Fruit fly (Drosophila melanogaster): ENCODE measurements around the gene CG18404.

The CG18404 gene

dm6 chr3R:30258298-30258990 lies 5.5 kb downstream of the CG18404 start (continued):
- peak; percentile 69 for TF ChIP-seq CG9139 (GFP tag; optimal IDR thresholded peaks at IDR 0.05)
- TF ChIP-seq CG7368 (GFP tag; optimal IDR thresholded peaks at IDR 0.05), result peak; percentile 86
- peak; percentile 52 for TF ChIP-seq net (GFP tag; optimal IDR thresholded peaks at IDR 0.05)
- peak; percentile 61 for TF ChIP-seq fd85E (GFP tag; optimal IDR thresholded peaks at IDR 0.05)
- TF ChIP-seq CG32006 (GFP tag; optimal IDR thresholded peaks at IDR 0.05), result peak; percentile 65
- TF ChIP-seq OdsH (GFP tag; optimal IDR thresholded peaks at IDR 0.05), result peak; percentile 84
- peak; percentile 59 for TF ChIP-seq CG11762 (GFP tag; optimal IDR thresholded peaks at IDR 0.05; ENCODE audit: insufficient read depth)
- TF ChIP-seq CG4318 (GFP tag; optimal IDR thresholded peaks at IDR 0.05), result peak; percentile 55
- peak; percentile 36; the same call in 1 of the 2 replicates for TF ChIP-seq Gug (GFP tag; IDR thresholded peaks at IDR 0.05)
- TF ChIP-seq CG8632 (GFP tag; optimal IDR thresholded peaks at IDR 0.05), result peak; percentile 87
- TF ChIP-seq CG8119 (GFP tag; IDR thresholded peaks at IDR 0.05), result peak; percentile 79
- peak; percentile 94 for TF ChIP-seq CG3032 (tag; optimal IDR thresholded peaks at IDR 0.05)
- peak; percentile 85 for TF ChIP-seq pdm3 (GFP tag; optimal IDR thresholded peaks at IDR 0.05)
- peak; percentile 80 for TF ChIP-seq CG8319 (GFP tag; optimal IDR thresholded peaks at IDR 0.05)
- TF ChIP-seq fd59A (GFP tag; optimal IDR thresholded peaks at IDR 0.05), result peak; percentile 82
- peak; percentile 20 for TF ChIP-seq Eip93F (GFP tag; optimal IDR thresholded peaks at IDR 0.05)
- TF ChIP-seq lz (GFP tag; optimal IDR thresholded peaks at IDR 0.05), result peak; percentile 86
- peak; percentile 68 for TF ChIP-seq Hr4 (GFP tag; optimal IDR thresholded peaks at IDR 0.05)
- peak; percentile 95 for TF ChIP-seq Eip75B (GFP tag; optimal IDR thresholded peaks at IDR 0.05)
- peak; percentile 79 for TF ChIP-seq CG6808 (GFP tag; optimal IDR thresholded peaks at IDR 0.05)
- TF ChIP-seq CG15336 (GFP tag; IDR thresholded peaks at IDR 0.05), result peak; percentile 69
- TF ChIP-seq vri (GFP tag; optimal IDR thresholded peaks at IDR 0.05), result peak; percentile 73

- TF ChIP-seq Gug (GFP tag; IDR thresholded peaks at IDR 0.05) (peak; percentile 70), Hr4 (GFP tag; optimal IDR thresholded peaks at IDR 0.05) (peak; percentile 85), OdsH (GFP tag; optimal IDR thresholded peaks at IDR 0.05) (peak; percentile 89), CG15336 (GFP tag; IDR thresholded peaks at IDR 0.05) (peak; percentile 85), CG8632 (GFP tag; optimal IDR thresholded peaks at IDR 0.05) (peak; percentile 94), Eip75B (GFP tag; optimal IDR thresholded peaks at IDR 0.05) (peak; percentile 94), ss (GFP tag; optimal IDR thresholded peaks at IDR 0.05) (peak; percentile 94 to 95), Eip78C (GFP tag) (peak; percentile 100), CG31627 (GFP tag; optimal IDR thresholded peaks at IDR 0.05) (peak; percentile 91), CG1621 (tag; optimal IDR thresholded peaks at IDR 0.05) (peak; percentile 96), CG10631 (GFP tag; optimal IDR thresholded peaks at IDR 0.05) (peak; percentile 93), CG11294 (GFP tag; IDR thresholded peaks at IDR 0.05) (peak; percentile 30; the same call in 1 of the 2 replicates), fkh (GFP tag; optimal IDR thresholded peaks at IDR 0.05) (no peak), CG8319 (GFP tag; optimal IDR thresholded peaks at IDR 0.05) (peak; percentile 83), eg (GFP tag; IDR thresholded peaks at IDR 0.05) (peak; percentile 76), lz (GFP tag; optimal IDR thresholded peaks at IDR 0.05) (peak; percentile 95), dsx (GFP tag; optimal IDR thresholded peaks at IDR 0.05; ENCODE audit: poor library complexity, severe bottlenecking) (peak; percentile 89), pdm3 (GFP tag; optimal IDR thresholded peaks at IDR 0.05) (peak; percentile 93), CG6808 (GFP tag; optimal IDR thresholded peaks at IDR 0.05) (peak; percentile 88), CG6163 (GFP tag; IDR thresholded peaks at IDR 0.05) (peak; percentile 90), CG6792 (GFP tag; optimal IDR thresholded peaks at IDR 0.05) (peak; percentile 94), CG16779 (tag; optimal IDR thresholded peaks at IDR 0.05) (peak; percentile 88), Hr39 (GFP tag; optimal IDR thresholded peaks at IDR 0.05) (peak; percentile 91), CG3032 (tag; optimal IDR thresholded peaks at IDR 0.05) (peak; percentile 96), Ets21C (GFP tag; optimal IDR thresholded peaks at IDR 0.05) (peak; percentile 88), CG7368 (GFP tag; optimal IDR thresholded peaks at IDR 0.05) (peak; percentile 87), CG11902 (GFP tag; optimal IDR thresholded peaks at IDR 0.05) (peak; percentile 89), esn (GFP tag; optimal IDR thresholded peaks at IDR 0.05) (peak; percentile 92), CG34406 (GFP tag; optimal IDR thresholded peaks at IDR 0.05) (peak; percentile 88), net (GFP tag; optimal IDR thresholded peaks at IDR 0.05) (peak; percentile 86), fd85E (GFP tag; optimal IDR thresholded peaks at IDR 0.05) (peak; percentile 82), CG32006 (GFP tag; optimal IDR thresholded peaks at IDR 0.05) (peak; percentile 84), acj6 (GFP tag; optimal IDR thresholded peaks at IDR 0.05) (peak; percentile 92), salr (GFP tag; optimal IDR thresholded peaks at IDR 0.05) (peak; percentile 46 to 88), vri (GFP tag; optimal IDR thresholded peaks at IDR 0.05) (peak; percentile 94), Blimp-1 (GFP tag; optimal IDR thresholded peaks at IDR 0.05) (no peak), Hr38 (GFP tag; optimal IDR thresholded peaks at IDR 0.05) (no peak), Met (GFP tag; optimal IDR thresholded peaks at IDR 0.05) (peak; percentile 90), CG3919 (GFP tag; optimal IDR thresholded peaks at IDR 0.05) (peak; percentile 93), CG6854 (GFP tag; optimal IDR thresholded peaks at IDR 0.05) (peak; percentile 74)
Observed at dm6 chr3R:30258991-30259351, 6.0 kb downstream of the CG18404 start.
